Worm (Caenorhabditis elegans) whole organism, young adult: ENCODE data around the gene Y77E11A.8.

Experiments used
- B0261.1 ChIP-seq: sonication (generic microtip); optimal IDR thresholded peaks from 2 replicates; lab custom pipeline; 2016; ENCODE audit warnings: mild to moderate bottlenecking, missing genetic modification characterization, moderate library complexity, missing compliant biosample characterization
- B0336.3 ChIP-seq: fragments of 200-800 bp; sonication (Bioruptor generic); IDR thresholded peaks from 2 replicates; pipeline ENCODE4 v1.3.6; 2022; ENCODE audit warnings: missing genetic modification characterization, missing compliant biosample characterization
- F10E7.11 ChIP-seq: sonication (generic microtip); optimal IDR thresholded peaks from 2 replicates; lab custom pipeline; 2017; ENCODE audit warnings: mild to moderate bottlenecking, missing genetic modification characterization, moderate library complexity, missing compliant biosample characterization
- F22D6.2 ChIP-seq: sonication (generic microtip); optimal IDR thresholded peaks from 2 replicates; lab custom pipeline; 2016; ENCODE audit warnings: mild to moderate bottlenecking, missing genetic modification characterization, missing compliant biosample characterization
- F55B11.4 ChIP-seq: sonication (generic microtip); optimal IDR thresholded peaks from 2 replicates; lab custom pipeline; 2016; ENCODE audit warnings: missing compliant biosample characterization, missing genetic modification characterization, borderline replicate concordance; ENCODE audit not compliant: insufficient read depth
- Y53F4B.3 ChIP-seq: fragments of 200-800 bp; sonication (Bioruptor generic); IDR thresholded peaks from 2 replicates; pipeline ENCODE4 v1.3.6; 2022; ENCODE audit warnings: missing genetic modification reagents, missing genetic modification characterization, missing compliant biosample characterization
- Y53G8AR.9 ChIP-seq: fragments of 200-800 bp; sonication (Bioruptor generic); conservative IDR thresholded peaks from 2 replicates; pipeline ENCODE4 v1.3.6; 2022; ENCODE audit warnings: missing genetic modification reagents, missing genetic modification characterization, missing compliant biosample characterization
- Y79H2A.3 ChIP-seq: fragments of 200-800 bp; sonication (Bioruptor generic); conservative IDR thresholded peaks from 2 replicates; pipeline ENCODE4 v1.3.6; 2022; ENCODE audit warnings: missing genetic modification reagents, missing genetic modification characterization, missing compliant biosample characterization
- ZK185.1 ChIP-seq: sonication (generic microtip); optimal IDR thresholded peaks from 2 replicates; lab custom pipeline; 2016; ENCODE audit warnings: mild to moderate bottlenecking, missing genetic modification characterization, missing compliant biosample characterization; ENCODE audit not compliant: poor library complexity, severe bottlenecking
- akir-1 ChIP-seq: fragments of 200-800 bp; sonication (Bioruptor generic); optimal IDR thresholded peaks from 2 replicates; lab custom pipeline; 2018; ENCODE audit warnings: mild to moderate bottlenecking, missing genetic modification characterization, moderate library complexity, missing compliant biosample characterization
- ama-1 ChIP-seq, 3 experiments: fragments of 150-350 bp in 1 of 3; sonication (generic microtip) in 2 of 3; optimal IDR thresholded peaks; 2 replicates each; lab custom pipeline; 2014 to 2018; ENCODE audit warnings: missing biosample characterization in 2 of 3, missing genetic modification characterization in 2 of 3, missing genetic modification reagents in 2 of 3
- aptf-3 ChIP-seq: fragments of 200-800 bp; sonication (Bioruptor generic); IDR thresholded peaks from 2 replicates; pipeline ENCODE4 v1.3.6; 2022; ENCODE audit warnings: missing genetic modification characterization, missing compliant biosample characterization
- atf-7 ChIP-seq: sonication (generic microtip); optimal IDR thresholded peaks from 2 replicates; lab custom pipeline; 2017; ENCODE audit warnings: mild to moderate bottlenecking, missing genetic modification characterization, missing compliant biosample characterization
- attf-5 ChIP-seq: fragments of 200-800 bp; sonication (Bioruptor generic); optimal IDR thresholded peaks from 2 replicates; lab custom pipeline; 2018; ENCODE audit warnings: mild to moderate bottlenecking, missing genetic modification characterization, missing compliant biosample characterization
- ceh-79 ChIP-seq: sonication (generic microtip); optimal IDR thresholded peaks from 2 replicates; lab custom pipeline; 2017; ENCODE audit warnings: mild to moderate bottlenecking, missing genetic modification characterization, missing compliant biosample characterization
- dox-1 ChIP-seq: fragments of 200-800 bp; sonication (Bioruptor generic); IDR thresholded peaks from 2 replicates; pipeline ENCODE4 v1.3.6; 2022; ENCODE audit warnings: missing genetic modification reagents, missing genetic modification characterization, missing compliant biosample characterization
- dpff-1 ChIP-seq: sonication (generic microtip); optimal IDR thresholded peaks from 2 replicates; lab custom pipeline; 2017; ENCODE audit warnings: mild to moderate bottlenecking, missing genetic modification characterization, missing compliant biosample characterization
- dpl-1 ChIP-seq: fragments of 150-350 bp; optimal IDR thresholded peaks from 2 replicates; lab custom pipeline; 2014; ENCODE audit warnings: missing biosample characterization, missing genetic modification reagents, missing genetic modification characterization
- egl-18 ChIP-seq: fragments of 200-800 bp; sonication (Bioruptor generic); IDR thresholded peaks from 2 replicates; pipeline ENCODE4 v1.3.6; 2022; ENCODE audit warnings: missing genetic modification reagents, missing genetic modification characterization, missing compliant biosample characterization
- egrh-3 ChIP-seq: fragments of 200-800 bp; sonication (Bioruptor generic); IDR thresholded peaks from 2 replicates; pipeline ENCODE4 v1.3.6; 2022; ENCODE audit warnings: missing genetic modification reagents, missing genetic modification characterization, missing compliant biosample characterization
- him-1 ChIP-seq: sonication (generic microtip); optimal IDR thresholded peaks from 2 replicates; lab custom pipeline; 2016; ENCODE audit warnings: missing genotype, missing genetic modification reagents, missing genetic modification characterization, missing compliant biosample characterization
- hlh-12 ChIP-seq: sonication (generic microtip); optimal IDR thresholded peaks from 2 replicates; lab custom pipeline; 2016; ENCODE audit warnings: missing genetic modification characterization, missing compliant biosample characterization
- hmg-1.2 ChIP-seq: fragments of 200-800 bp; sonication (Bioruptor generic); IDR thresholded peaks from 2 replicates; pipeline ENCODE4 v1.3.6; 2022; ENCODE audit warnings: missing genetic modification reagents, missing genetic modification characterization, missing compliant biosample characterization
- lin-26 ChIP-seq: fragments of 200-800 bp; sonication (Bioruptor generic); IDR thresholded peaks from 2 replicates; pipeline ENCODE4 v1.3.6; 2022; ENCODE audit warnings: missing genetic modification reagents, missing genetic modification characterization, missing compliant biosample characterization
- lir-1 ChIP-seq: fragments of 200-800 bp; sonication (Bioruptor generic); conservative IDR thresholded peaks from 2 replicates; pipeline ENCODE4 v1.3.6; 2022; ENCODE audit warnings: missing genetic modification reagents, missing genetic modification characterization, missing compliant biosample characterization
- madf-6 ChIP-seq: fragments of 200-800 bp; sonication (Bioruptor generic); IDR thresholded peaks from 2 replicates; pipeline ENCODE4 v1.3.6; 2022; ENCODE audit warnings: missing genetic modification reagents, missing genetic modification characterization, missing compliant biosample characterization
- mcd-1 ChIP-seq: fragments of 200-800 bp; sonication (Bioruptor generic); IDR thresholded peaks from 2 replicates; pipeline ENCODE4 v1.3.6; 2022; ENCODE audit warnings: missing genetic modification reagents, missing genetic modification characterization, missing compliant biosample characterization
- mel-28 ChIP-seq: sonication (generic microtip); optimal IDR thresholded peaks from 2 replicates; lab custom pipeline; 2016; ENCODE audit warnings: borderline replicate concordance, mild to moderate bottlenecking, missing genetic modification characterization, missing compliant biosample characterization
- nhr-27 ChIP-seq: fragments of 200-800 bp; sonication (Bioruptor generic); optimal IDR thresholded peaks from 2 replicates; lab custom pipeline; 2018; ENCODE audit warnings: mild to moderate bottlenecking, missing genetic modification characterization, moderate library complexity, missing compliant biosample characterization
- pbrm-1 ChIP-seq: fragments of 200-800 bp; sonication (Bioruptor generic); IDR thresholded peaks from 2 replicates; pipeline ENCODE4 v1.3.6; 2022; ENCODE audit warnings: missing genetic modification reagents, missing genetic modification characterization, missing compliant biosample characterization
- rpc-1 ChIP-seq, 2 experiments: fragments of 150-350 bp in 1 of 2; sonication (generic microtip) in 1 of 2; optimal IDR thresholded peaks; 2 replicates each; lab custom pipeline; 2014 to 2018; ENCODE audit warnings: missing biosample characterization in 1 of 2, missing genetic modification characterization in 1 of 2, missing genetic modification reagents in 1 of 2, missing genotype in 1 of 2
- sdz-38 ChIP-seq: sonication (generic microtip); optimal IDR thresholded peaks from 2 replicates; lab custom pipeline; 2016; ENCODE audit warnings: missing genotype, missing genetic modification characterization, missing compliant biosample characterization
- snpc-1.1 ChIP-seq: sonication (generic microtip); optimal IDR thresholded peaks from 2 replicates; lab custom pipeline; 2017; ENCODE audit warnings: missing genetic modification characterization, mild to moderate bottlenecking, missing compliant biosample characterization, antibody characterized with exemption, moderate library complexity, missing genotype, missing genetic modification reagents; ENCODE audit not compliant: insufficient read depth
- snpc-4 ChIP-seq, 5 experiments: fragments of 150-350 bp in 1 of 5; sonication (generic microtip) in 4 of 5; optimal IDR thresholded peaks; 2 replicates each; lab custom pipeline; 2014 to 2018; ENCODE audit warnings: missing genetic modification characterization in 5 of 5, missing biosample characterization in 3 of 5, antibody characterized with exemption in 2 of 5, mild to moderate bottlenecking in 2 of 5, missing compliant biosample characterization in 2 of 5, missing genotype in 2 of 5, moderate library complexity in 2 of 5, missing genetic modification reagents in 1 of 5
- somi-1 ChIP-seq: fragments of 200-800 bp; sonication (Bioruptor generic); optimal IDR thresholded peaks from 2 replicates; lab custom pipeline; 2018; ENCODE audit warnings: mild to moderate bottlenecking, missing genetic modification characterization, missing compliant biosample characterization
- tbp1 ChIP-seq: fragments of 200-800 bp; sonication (Bioruptor generic); optimal IDR thresholded peaks from 2 replicates; lab custom pipeline; 2018; ENCODE audit warnings: mild to moderate bottlenecking, missing genetic modification characterization, missing compliant biosample characterization
- tlf-1 ChIP-seq: fragments of 200-800 bp; sonication (Bioruptor generic); optimal IDR thresholded peaks from 2 replicates; lab custom pipeline; 2018; ENCODE audit warnings: mild to moderate bottlenecking, missing genetic modification characterization, missing compliant biosample characterization
- ztf-26 ChIP-seq: sonication (generic microtip); optimal IDR thresholded peaks from 2 replicates; lab custom pipeline; 2017; ENCODE audit warnings: missing genetic modification characterization, missing compliant biosample characterization

The Y77E11A.8 gene

ce11 chrIV:1400016-1400415, 24.8 kb downstream of the Y77E11A.8 start:
- TF ChIP-seq ama-1 (optimal IDR thresholded peaks at IDR 0.05; lab: Kevin White, UChicago), result no peak
- TF ChIP-seq ama-1 (GFP tag; optimal IDR thresholded peaks at IDR 0.05; lab: Kevin White, UChicago), result no peak
- no peak for TF ChIP-seq dox-1 (GFP tag; lab: Robert Waterston, UW)
- no peak for TF ChIP-seq atf-7 (tag; lab: Kevin White, UChicago)
- no peak for TF ChIP-seq him-1
- no peak for TF ChIP-seq ztf-26 (tag; lab: Kevin White, UChicago)
- no peak for TF ChIP-seq mcd-1
- no peak for TF ChIP-seq dpl-1 (GFP tag; lab: Kevin White, UChicago)
- no peak for TF ChIP-seq F22D6.2 (tag; lab: Kevin White, UChicago)
- TF ChIP-seq B0336.3 (GFP tag; lab: Robert Waterston, UW), result no peak
- TF ChIP-seq aptf-3, result no peak
- TF ChIP-seq ceh-79, result no peak
- TF ChIP-seq akir-1, result no peak
- no peak for TF ChIP-seq Y53F4B.3 (GFP tag; lab: Robert Waterston, UW)
- no peak for TF ChIP-seq attf-5 (GFP tag; lab: Kevin White, UChicago)
- no peak for TF ChIP-seq ZK185.1 (tag; lab: Kevin White, UChicago)
- TF ChIP-seq F10E7.11 (tag; lab: Kevin White, UChicago), result no peak
- no peak for TF ChIP-seq tlf-1 (GFP tag; lab: Kevin White, UChicago)
- TF ChIP-seq lir-1, result no peak
- no peak for TF ChIP-seq somi-1 (GFP tag; lab: Kevin White, UChicago)
- TF ChIP-seq B0261.1, result no peak

- TF ChIP-seq dpff-1 (tag; lab: Kevin White, UChicago), result no peak
- no peak for TF ChIP-seq snpc-1.1 (tag; lab: Kevin White, UChicago)
- TF ChIP-seq sdz-38 (tag; lab: Kevin White, UChicago), result no peak
- no peak for TF ChIP-seq nhr-27 (tag; lab: Kevin White, UChicago)
- no peak for TF ChIP-seq Y53G8AR.9 (GFP tag; lab: Robert Waterston, UW)
- TF ChIP-seq mel-28 (tag; lab: Kevin White, UChicago), result no peak
- no peak for TF ChIP-seq F10E7.11 (tag; lab: Kevin White, UChicago)
- no peak for TF ChIP-seq pbrm-1 (GFP tag; lab: Robert Waterston, UW)
- TF ChIP-seq hlh-12, result no peak
- no peak for TF ChIP-seq egl-18 (GFP tag; lab: Robert Waterston, UW)
- no peak for TF ChIP-seq lin-26 (GFP tag; lab: Robert Waterston, UW)
These were observed 27.0 kb downstream of the Y77E11A.8 start for ce11 chrIV:1397895-1398294.

ce11 chrIV:1394077-1394476, 30.8 kb downstream of the Y77E11A.8 start:
- peak; percentile 27 for TF ChIP-seq rpc-1 (optimal IDR thresholded peaks at IDR 0.05; lab: Kevin White, UChicago)
- peak; percentile 68 for TF ChIP-seq rpc-1 (tag; optimal IDR thresholded peaks at IDR 0.05; lab: Kevin White, UChicago)
- TF ChIP-seq tbp1 (GFP tag; lab: Kevin White, UChicago), result peak; percentile 80
- TF ChIP-seq madf-6 (GFP tag; lab: Robert Waterston, UW), result no peak
- peak; percentile 42 for TF ChIP-seq B0261.1
- TF ChIP-seq, all 124 proteins: peak for 3

ce11 chrIV:1391446-1391845, 33.4 kb downstream of the Y77E11A.8 start:
- TF ChIP-seq rpc-1 (optimal IDR thresholded peaks at IDR 0.05; lab: Kevin White, UChicago) (no peak), rpc-1 (tag; optimal IDR thresholded peaks at IDR 0.05; lab: Kevin White, UChicago) (peak; percentile 51), hmg-1.2 (no peak), ztf-26 (tag; lab: Kevin White, UChicago) (no peak), ceh-79 (no peak), tbp1 (GFP tag; lab: Kevin White, UChicago) (peak; percentile 50), egrh-3 (no peak), mcd-1 (no peak), F55B11.4 (tag; lab: Kevin White, UChicago) (no peak), snpc-4 (GFP tag; optimal IDR thresholded peaks at IDR 0.05; lab: Kevin White, UChicago) (no peak), snpc-4 (tag; optimal IDR thresholded peaks at IDR 0.05; lab: Kevin White, UChicago) (no peak), Y79H2A.3 (GFP tag; lab: Robert Waterston, UW) (no peak)
- TF ChIP-seq, all 124 proteins: peak for 2
